Worm (Caenorhabditis elegans): Measurements from ENCODE around the gene Y105C5A.24.

DNA sequence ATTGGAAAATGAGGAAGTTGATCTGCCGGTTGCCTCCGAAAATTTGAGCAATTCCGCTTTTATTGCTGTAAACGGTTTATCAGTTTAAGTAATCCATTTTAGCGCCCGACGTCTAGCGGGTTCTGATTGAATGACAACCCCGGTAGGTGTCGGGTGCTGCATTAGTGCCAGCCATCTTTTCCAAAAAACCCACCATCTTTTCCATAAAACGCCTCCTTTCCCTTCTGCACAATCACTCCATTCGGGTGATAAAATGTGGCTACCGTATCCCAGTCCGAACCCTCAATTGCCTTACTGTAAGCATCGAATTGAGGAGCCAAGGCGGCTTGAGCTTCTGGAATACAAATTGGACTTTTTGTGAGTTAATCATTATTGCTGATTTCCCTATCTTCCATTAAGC lies 50.5 kb downstream of the Y105C5A.24 start:
- TF ChIP-seq dao-5 (tag; optimal IDR thresholded peaks at IDR 0.05) = no peak
- no peak for TF ChIP-seq him-1 (tag; optimal IDR thresholded peaks at IDR 0.05)
